Worm (Caenorhabditis elegans): ENCODE results near the gene trr-1.

DNA sequence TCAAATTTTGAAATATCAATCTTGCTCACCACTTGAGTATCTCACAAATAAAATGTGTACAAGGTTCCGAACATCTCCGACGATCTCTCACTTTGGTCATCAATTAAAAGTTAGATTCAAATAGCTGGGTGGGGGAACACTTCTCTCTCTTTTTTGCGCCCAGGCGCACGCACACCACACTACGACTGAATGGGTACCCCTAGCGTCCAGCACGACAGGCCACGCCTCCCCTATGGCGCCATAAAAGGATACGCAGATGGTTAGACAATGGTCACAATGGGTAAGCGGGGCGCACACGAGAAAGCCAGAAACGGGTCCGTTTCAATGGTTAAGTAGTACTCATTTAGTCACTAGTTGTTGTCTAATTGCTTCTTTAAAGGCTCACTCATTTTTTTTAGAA lies 45.8 kb downstream of the trr-1 start:
- TF ChIP-seq hlh-6 (tag; optimal IDR thresholded peaks at IDR 0.05) = no peak
- no peak for TF ChIP-seq Y22D7AL.16 (tag; optimal IDR thresholded peaks at IDR 0.05)
- no peak for TF ChIP-seq ceh-48 (tag; optimal IDR thresholded peaks at IDR 0.05)
- TF ChIP-seq ets-4 (tag; optimal IDR thresholded peaks at IDR 0.05) = no peak
- TF ChIP-seq ceh-2 (tag; optimal IDR thresholded peaks at IDR 0.05) = no peak
- no peak for TF ChIP-seq K09A11.1 (tag; optimal IDR thresholded peaks at IDR 0.05; ENCODE audit: insufficient read depth)
- TF ChIP-seq gmeb-2 (tag; optimal IDR thresholded peaks at IDR 0.05) = no peak

Measured in whole organism, late embryonic.